Worm (Caenorhabditis elegans) whole organism, L4 larva: ENCODE results near the gene F11A5.9.

Experiments
- R02D3.7 ChIP-seq: fragments of 150-350 bp; sonication (generic microtip); optimal IDR thresholded peaks from 3 replicates; lab custom pipeline; 2014; ENCODE audit warnings: missing biosample characterization, missing genetic modification characterization
- ZK337.2 ChIP-seq: fragments of 200-800 bp; sonication (Bioruptor generic); IDR thresholded peaks from 2 replicates; pipeline ENCODE4 v1.3.6; 2022; ENCODE audit warnings: missing genetic modification reagents, missing genetic modification characterization, missing compliant biosample characterization
- aha-1 ChIP-seq: fragments of 150-350 bp; peaks from one replicate; lab custom pipeline; 2014; ENCODE audit warnings: missing biosample characterization, missing genetic modification characterization
- ctbp-1 ChIP-seq: fragments of 200-800 bp; sonication (Bioruptor generic); IDR thresholded peaks from 2 replicates; pipeline ENCODE4 v1.3.6; 2022; ENCODE audit warnings: missing genetic modification reagents, missing genetic modification characterization, missing compliant biosample characterization
- lsy-2 ChIP-seq, 2 experiments: fragments of 150-350 bp in 1 of 2; sonication (generic microtip) in 1 of 2; optimal IDR thresholded peaks; 2 replicates each; lab custom pipeline; 2014 to 2017; ENCODE audit warnings: missing biosample characterization in 2 of 2, missing genetic modification characterization in 2 of 2
- mep-1 ChIP-seq: fragments of 150-350 bp; sonication (generic microtip); optimal IDR thresholded peaks from 3 replicates; lab custom pipeline; 2014; ENCODE audit warnings: missing biosample characterization, missing genetic modification characterization
- mxl-2 ChIP-seq: fragments of 200-800 bp; sonication (Bioruptor generic); conservative IDR thresholded peaks from 2 replicates; pipeline ENCODE4 v1.3.6; 2022; ENCODE audit warnings: missing genetic modification reagents, missing genetic modification characterization, missing compliant biosample characterization
- nhr-25 ChIP-seq: sonication (generic microtip); optimal IDR thresholded peaks from 2 replicates; lab custom pipeline; 2017; ENCODE audit warnings: missing genetic modification characterization, mild to moderate bottlenecking, missing compliant biosample characterization, antibody characterized with exemption, moderate library complexity, borderline replicate concordance; ENCODE audit not compliant: insufficient read depth
- sdz-12 ChIP-seq: fragments of 200-800 bp; sonication (Bioruptor generic); optimal IDR thresholded peaks from 2 replicates; lab custom pipeline; 2018; ENCODE audit warnings: mild to moderate bottlenecking, missing genetic modification characterization, missing compliant biosample characterization
- snpc-4 ChIP-seq: fragments of 150-350 bp; optimal IDR thresholded peaks from 2 replicates; lab custom pipeline; 2014; ENCODE audit warnings: missing biosample characterization, missing genetic modification characterization
- unc-62 ChIP-seq, 3 experiments: fragments of 150-350 bp in 1 of 3; sonication (generic microtip); optimal IDR thresholded peaks in 2 of 3; peaks in 1 of 3; 1 replicate in 1 of 3; 2 replicates in 2 of 3; lab custom pipeline; 2014 to 2017; ENCODE audit warnings: missing biosample characterization in 3 of 3, missing genetic modification characterization in 3 of 3, missing genetic modification reagents in 3 of 3, missing genotype in 1 of 3
- zag-1 ChIP-seq: fragments of 150-350 bp; optimal IDR thresholded peaks from 2 replicates; lab custom pipeline; 2014; ENCODE audit warnings: missing biosample characterization, missing genetic modification characterization
- zfp-3 ChIP-seq: fragments of 200-800 bp; sonication (Bioruptor generic); conservative IDR thresholded peaks from 2 replicates; pipeline ENCODE4 v1.3.6; 2022; ENCODE audit warnings: missing genetic modification reagents, missing genetic modification characterization, missing compliant biosample characterization
- zip-2 ChIP-seq: fragments of 150-350 bp; optimal IDR thresholded peaks from 2 replicates; lab custom pipeline; 2014; ENCODE audit warnings: missing biosample characterization, missing genetic modification characterization

DNA sequence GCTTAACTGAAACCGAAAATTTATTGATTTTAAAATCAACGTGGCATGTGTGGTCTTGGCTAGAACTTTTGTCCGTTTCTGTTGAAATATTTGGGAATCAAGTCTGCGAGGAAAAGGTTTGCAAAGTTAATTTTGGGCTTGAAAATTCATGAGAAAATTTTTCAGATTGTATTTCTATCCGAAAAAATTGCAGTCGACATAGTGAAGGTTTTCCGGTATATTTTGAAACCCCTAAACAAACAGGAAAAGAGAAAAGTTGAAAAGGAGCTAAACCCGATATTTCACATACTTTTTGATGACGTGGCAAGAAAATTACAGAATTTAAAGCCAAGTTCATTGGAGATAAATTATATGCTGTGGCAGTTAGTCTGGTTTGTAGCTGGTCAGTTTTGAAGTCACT, 45.0 kb downstream of the F11A5.9 start, which contains the start of gene nhr-127:
- no peak for TF ChIP-seq ctbp-1 (GFP tag; lab: Robert Waterston, UW)
- TF ChIP-seq R02D3.7: no peak
- TF ChIP-seq lsy-2 (tag; optimal IDR thresholded peaks at IDR 0.05; lab: Kevin White, UChicago): no peak
- TF ChIP-seq mep-1: no peak
- TF ChIP-seq unc-62 (GFP tag; optimal IDR thresholded peaks at IDR 0.05 in 1 of 2; lab: Kevin White, UChicago): no peak
- no peak for TF ChIP-seq unc-62 (tag; optimal IDR thresholded peaks at IDR 0.05; lab: Kevin White, UChicago)
- TF ChIP-seq ZK337.2: no peak
- TF ChIP-seq zag-1 (tag; lab: Kevin White, UChicago): no peak
- no peak for TF ChIP-seq zfp-3
- TF ChIP-seq nhr-25: no peak
- TF ChIP-seq zip-2 (tag; lab: Kevin White, UChicago): no peak
- TF ChIP-seq mxl-2 (GFP tag; lab: Robert Waterston, UW): no peak
- TF ChIP-seq sdz-12 (GFP tag; lab: Kevin White, UChicago): no peak
- TF ChIP-seq aha-1: no peak
- no peak for TF ChIP-seq snpc-4
